Worm (Caenorhabditis elegans) whole organism, L2 larva: Measurements from ENCODE around the gene Y54F10AM.8.
A peak's percentile ranks its signal among the peaks of the same experiment; 100 is the strongest.

Experiments used
- C34F6.9 ChIP-seq: fragments of 150-350 bp; optimal IDR thresholded peaks from 2 replicates; lab custom pipeline; 2014; ENCODE audit warnings: missing biosample characterization, missing genetic modification characterization
- F13H6.1 ChIP-seq: sonication (generic microtip); optimal IDR thresholded peaks from 2 replicates; lab custom pipeline; 2016; ENCODE audit warnings: missing genetic modification characterization, missing compliant biosample characterization
- R02D3.7 ChIP-seq: fragments of 150-350 bp; optimal IDR thresholded peaks from 2 replicates; lab custom pipeline; 2014; ENCODE audit warnings: missing biosample characterization, missing genetic modification characterization
- Y55F3AM.14 ChIP-seq: fragments of 200-800 bp; sonication (Bioruptor generic); optimal IDR thresholded peaks from 2 replicates; lab custom pipeline; 2018; ENCODE audit warnings: mild to moderate bottlenecking, missing genetic modification characterization, missing compliant biosample characterization
- ZK546.5 ChIP-seq: sonication (generic microtip); optimal IDR thresholded peaks from 2 replicates; lab custom pipeline; 2017; ENCODE audit warnings: missing biosample characterization, missing genetic modification characterization
- alr-1 ChIP-seq: fragments of 150-350 bp; optimal IDR thresholded peaks from 2 replicates; lab custom pipeline; 2014; ENCODE audit warnings: missing biosample characterization, missing genetic modification characterization
- aly-2 ChIP-seq: fragments of 150-350 bp; optimal IDR thresholded peaks from 2 replicates; lab custom pipeline; 2014; ENCODE audit warnings: missing biosample characterization, missing genetic modification characterization
- ama-1 ChIP-seq: fragments of 150-350 bp; optimal IDR thresholded peaks from 2 replicates; lab custom pipeline; 2018; ENCODE audit warnings: inconsistent platforms
- blmp-1 ChIP-seq: sonication (generic microtip); optimal IDR thresholded peaks from 2 replicates; lab custom pipeline; 2017; ENCODE audit warnings: missing genetic modification characterization, mild to moderate bottlenecking, missing compliant biosample characterization, antibody characterized with exemption, moderate library complexity; ENCODE audit not compliant: insufficient read depth
- ceh-16 ChIP-seq: fragments of 150-350 bp; optimal IDR thresholded peaks from 2 replicates; lab custom pipeline; 2014; ENCODE audit warnings: missing biosample characterization, missing genetic modification characterization
- crh-2 ChIP-seq: sonication (generic microtip); optimal IDR thresholded peaks from 2 replicates; lab custom pipeline; 2017; ENCODE audit warnings: missing biosample characterization, missing genetic modification characterization
- dmd-4 ChIP-seq: sonication (generic microtip); optimal IDR thresholded peaks from 2 replicates; lab custom pipeline; 2017; ENCODE audit warnings: missing biosample characterization, missing genetic modification characterization
- egl-27 ChIP-seq: sonication (generic microtip); optimal IDR thresholded peaks from 3 replicates; lab custom pipeline; 2017; ENCODE audit warnings: missing biosample characterization, missing genetic modification reagents, missing genetic modification characterization
- elt-1 ChIP-seq: fragments of 150-350 bp; optimal IDR thresholded peaks from 2 replicates; lab custom pipeline; 2014; ENCODE audit warnings: missing biosample characterization, missing genetic modification characterization
- fos-1 ChIP-seq: fragments of 150-350 bp; optimal IDR thresholded peaks from 2 replicates; lab custom pipeline; 2014; ENCODE audit warnings: missing biosample characterization, missing genetic modification characterization
- gmeb-1 ChIP-seq: fragments of 150-350 bp; optimal IDR thresholded peaks from 2 replicates; lab custom pipeline; 2014; ENCODE audit warnings: missing biosample characterization, missing genetic modification characterization
- lin-13 ChIP-seq: fragments of 150-350 bp; optimal IDR thresholded peaks from 2 replicates; lab custom pipeline; 2014; ENCODE audit warnings: missing biosample characterization, missing genetic modification reagents, missing genetic modification characterization
- lin-39 ChIP-seq: fragments of 150-350 bp; optimal IDR thresholded peaks from 2 replicates; lab custom pipeline; 2014; ENCODE audit warnings: missing biosample characterization, missing genetic modification reagents, missing genetic modification characterization
- lsy-2 ChIP-seq, 2 experiments: fragments of 150-350 bp in 1 of 2; sonication (generic microtip) in 1 of 2; optimal IDR thresholded peaks; 2 replicates each; lab custom pipeline; 2014 to 2017; ENCODE audit warnings: missing biosample characterization in 2 of 2, missing genetic modification characterization in 2 of 2
- mbf-1 ChIP-seq: sonication (generic microtip); optimal IDR thresholded peaks from 2 replicates; lab custom pipeline; 2017; ENCODE audit warnings: missing biosample characterization, missing genetic modification characterization
- mdl-1 ChIP-seq, 2 experiments: fragments of 150-350 bp in 1 of 2; sonication (generic microtip) in 1 of 2; optimal IDR thresholded peaks; 2 replicates each; lab custom pipeline; 2017; ENCODE audit warnings: missing biosample characterization in 2 of 2, missing genetic modification characterization in 2 of 2
- nhr-10 ChIP-seq: sonication (generic microtip); optimal IDR thresholded peaks from 2 replicates; lab custom pipeline; 2017; ENCODE audit warnings: missing biosample characterization, missing genetic modification characterization
- nhr-11 ChIP-seq: fragments of 150-350 bp; optimal IDR thresholded peaks from 2 replicates; lab custom pipeline; 2014; ENCODE audit warnings: missing biosample characterization, missing genetic modification characterization
- nhr-12 ChIP-seq: fragments of 150-350 bp; optimal IDR thresholded peaks from 2 replicates; lab custom pipeline; 2014; ENCODE audit warnings: missing biosample characterization, missing genetic modification characterization
- nhr-21 ChIP-seq: fragments of 150-350 bp; optimal IDR thresholded peaks from 2 replicates; lab custom pipeline; 2014; ENCODE audit warnings: missing biosample characterization, missing genetic modification characterization
- nhr-23 ChIP-seq: fragments of 150-350 bp; optimal IDR thresholded peaks from 2 replicates; lab custom pipeline; 2014; ENCODE audit warnings: missing biosample characterization, missing genetic modification reagents, missing genetic modification characterization
- nhr-237 ChIP-seq: fragments of 150-350 bp; optimal IDR thresholded peaks from 2 replicates; lab custom pipeline; 2014; ENCODE audit warnings: missing biosample characterization, missing genetic modification characterization
- nhr-25 ChIP-seq: fragments of 150-350 bp; sonication (generic microtip); optimal IDR thresholded peaks from 3 replicates; lab custom pipeline; 2014; ENCODE audit warnings: missing biosample characterization, missing genetic modification characterization
- nhr-6 ChIP-seq: fragments of 150-350 bp; optimal IDR thresholded peaks from 2 replicates; lab custom pipeline; 2014; ENCODE audit warnings: missing biosample characterization, missing genetic modification characterization
- nhr-77 ChIP-seq: fragments of 150-350 bp; optimal IDR thresholded peaks from 2 replicates; lab custom pipeline; 2014; ENCODE audit warnings: missing biosample characterization, missing genetic modification characterization
- peb-1 ChIP-seq: fragments of 150-350 bp; optimal IDR thresholded peaks from 2 replicates; lab custom pipeline; 2014; ENCODE audit warnings: missing biosample characterization, missing genetic modification characterization
- sma-9 ChIP-seq, 2 experiments: fragments of 150-350 bp in 1 of 2; sonication (generic microtip) in 1 of 2; optimal IDR thresholded peaks; 2 replicates each; lab custom pipeline; 2014 to 2016; ENCODE audit warnings: missing genetic modification characterization in 2 of 2, mild to moderate bottlenecking in 1 of 2, missing biosample characterization in 1 of 2, missing compliant biosample characterization in 1 of 2, missing genetic modification reagents in 1 of 2, moderate library complexity in 1 of 2
- unc-39 ChIP-seq: fragments of 150-350 bp; optimal IDR thresholded peaks from 2 replicates; lab custom pipeline; 2014; ENCODE audit warnings: missing biosample characterization, missing genetic modification characterization
- unc-62 ChIP-seq: fragments of 150-350 bp; optimal IDR thresholded peaks from 2 replicates; lab custom pipeline; 2014; ENCODE audit warnings: missing biosample characterization, missing genetic modification reagents, missing genetic modification characterization
- zag-1 ChIP-seq: fragments of 150-350 bp; optimal IDR thresholded peaks from 2 replicates; lab custom pipeline; 2014; ENCODE audit warnings: missing biosample characterization, missing genetic modification characterization
- ztf-11 ChIP-seq: sonication (generic microtip); optimal IDR thresholded peaks from 2 replicates; lab custom pipeline; 2017; ENCODE audit warnings: missing biosample characterization, missing genetic modification characterization
- ztf-4 ChIP-seq: fragments of 150-350 bp; optimal IDR thresholded peaks from 2 replicates; lab custom pipeline; 2014; ENCODE audit warnings: missing biosample characterization, missing genetic modification characterization

The Y54F10AM.8 gene

DNA sequence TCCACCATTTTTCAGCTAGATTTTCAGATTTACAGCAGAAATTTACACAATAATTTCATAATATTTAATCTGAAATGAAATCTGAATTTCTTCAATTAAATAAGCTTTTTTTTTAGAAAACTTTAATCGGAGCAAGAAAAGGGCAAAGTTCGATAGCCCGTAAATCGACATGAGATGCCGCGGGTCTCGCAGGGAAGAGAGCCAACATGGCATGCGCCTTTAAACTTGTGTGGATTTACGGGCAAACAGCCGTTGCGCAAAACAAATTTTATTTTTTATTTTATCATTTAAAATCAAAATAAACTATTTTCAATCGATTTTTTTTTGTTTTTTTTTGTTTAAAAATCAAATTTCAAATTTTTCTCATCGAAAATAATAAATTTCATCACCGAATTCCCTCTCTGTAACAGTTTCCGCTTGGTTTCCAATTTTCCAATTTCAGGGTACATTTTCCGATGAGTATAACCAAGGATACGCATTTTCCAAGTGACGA is 20.9 kb upstream of the Y54F10AM.8 start, which contains the start of the genes Y54F10AM.15, rbc-2 and ndua-8 (continued):
- TF ChIP-seq nhr-11 (tag; lab: Kevin White, UChicago), result no peak
- no peak for TF ChIP-seq elt-1 (tag; lab: Kevin White, UChicago)
- no peak for TF ChIP-seq nhr-237
- TF ChIP-seq, all 48 proteins: peak for 30

DNA sequence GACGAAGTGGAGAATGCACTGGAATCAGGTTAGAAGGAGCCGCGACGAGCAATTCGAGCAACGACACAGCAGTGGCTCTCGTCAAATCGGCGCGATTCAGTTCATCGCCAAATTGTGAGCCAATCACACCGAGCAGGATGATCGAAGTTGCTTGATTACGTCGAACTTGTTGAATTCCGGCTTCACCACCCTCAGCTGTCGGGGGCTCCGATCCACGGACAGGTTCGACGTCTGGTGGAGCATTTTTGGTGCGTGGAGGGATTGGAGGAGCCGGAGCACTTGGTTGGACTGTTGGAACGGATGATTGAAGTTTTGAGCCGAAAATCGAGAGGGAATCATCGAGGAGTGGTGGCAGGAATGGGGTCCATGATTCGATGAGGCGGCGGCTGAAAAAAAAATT is 7.7 kb upstream of the Y54F10AM.8 start:
- no peak for TF ChIP-seq alr-1 (tag; lab: Kevin White, UChicago)
- no peak for TF ChIP-seq blmp-1 (tag; lab: Kevin White, UChicago)
- no peak for TF ChIP-seq F13H6.1 (tag; lab: Kevin White, UChicago)
- TF ChIP-seq mbf-1, result no peak
- TF ChIP-seq aly-2 (tag; lab: Kevin White, UChicago), result no peak
- no peak for TF ChIP-seq elt-1 (tag; lab: Kevin White, UChicago)
- no peak for TF ChIP-seq Y55F3AM.14
- no peak for TF ChIP-seq ceh-16 (tag; lab: Kevin White, UChicago)
- no peak for TF ChIP-seq crh-2 (tag; lab: Kevin White, UChicago)
- TF ChIP-seq lin-13 (GFP tag; lab: Kevin White, UChicago), result no peak

DNA sequence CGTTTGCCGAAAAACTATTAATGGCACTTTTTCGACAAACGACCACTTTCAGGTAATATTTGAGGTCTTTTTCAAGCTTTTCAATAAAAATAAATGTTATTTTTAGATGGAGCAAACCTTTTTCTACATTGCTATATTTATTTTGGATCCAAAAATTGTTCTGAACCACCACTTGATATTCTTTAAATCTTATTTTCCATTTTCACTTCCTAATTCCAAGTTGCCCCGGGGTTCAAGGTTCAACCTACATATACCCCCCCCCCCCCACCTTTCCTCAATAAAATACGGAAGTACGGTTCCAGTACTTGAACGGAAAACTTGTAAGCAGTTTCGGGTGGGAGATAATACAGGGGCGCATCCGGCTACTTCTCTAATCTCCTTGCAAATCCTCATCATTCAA is 746 bp upstream of the Y54F10AM.8 start, which contains the start of gene Y54F10AM.6:
Gene Y54F10AM.6, plus strand, starts transcription at position 301 of the 400 bp plus-strand sequence.
- no peak for TF ChIP-seq mdl-1 (tag; optimal IDR thresholded peaks at IDR 0.05; lab: Kevin White, UChicago)
- no peak for TF ChIP-seq sma-9 (GFP tag; optimal IDR thresholded peaks at IDR 0.05; lab: Kevin White, UChicago)
- TF ChIP-seq sma-9 (tag; optimal IDR thresholded peaks at IDR 0.05; lab: Kevin White, UChicago), result no peak
- no peak for TF ChIP-seq nhr-77 (tag; lab: Kevin White, UChicago)
- no peak for TF ChIP-seq ztf-11 (tag; lab: Kevin White, UChicago)
- no peak for TF ChIP-seq zag-1 (tag; lab: Kevin White, UChicago)
- TF ChIP-seq nhr-25 (tag; lab: Kevin White, UChicago), result no peak
- TF ChIP-seq lin-39 (tag; lab: Kevin White, UChicago), result no peak
- no peak for TF ChIP-seq nhr-6 (tag; lab: Kevin White, UChicago)
- TF ChIP-seq Y55F3AM.14, result no peak
- TF ChIP-seq gmeb-1 (tag; lab: Kevin White, UChicago), result no peak
- TF ChIP-seq, all 48 proteins: peak for 0

DNA sequence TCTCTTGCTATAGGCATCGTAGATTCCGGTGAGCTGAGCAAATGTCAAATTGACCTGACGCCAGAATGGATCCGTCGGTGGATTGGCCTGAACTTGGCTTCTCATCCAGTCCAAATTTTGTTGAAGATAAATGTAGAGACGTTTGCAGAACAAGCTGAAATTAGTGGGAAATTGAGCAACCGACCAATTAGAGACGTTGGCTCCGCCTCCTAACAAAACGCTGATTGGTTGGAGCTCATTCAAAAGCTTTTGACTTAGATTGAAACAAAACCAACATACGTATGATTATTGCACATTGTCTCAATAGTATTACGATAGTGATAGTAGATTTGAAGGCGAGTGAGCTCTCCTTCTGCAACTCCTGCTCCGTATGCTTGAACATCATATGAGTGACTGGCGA is 1.3 kb downstream of the Y54F10AM.8 start:
- TF ChIP-seq nhr-237, result no peak
- no peak for TF ChIP-seq nhr-11 (tag; lab: Kevin White, UChicago)
- TF ChIP-seq dmd-4 (tag; lab: Kevin White, UChicago), result no peak
- no peak for TF ChIP-seq F13H6.1 (tag; lab: Kevin White, UChicago)
- no peak for TF ChIP-seq ceh-16 (tag; lab: Kevin White, UChicago)
- no peak for TF ChIP-seq elt-1 (tag; lab: Kevin White, UChicago)
- TF ChIP-seq ztf-11 (tag; lab: Kevin White, UChicago), result no peak
- TF ChIP-seq aly-2 (tag; lab: Kevin White, UChicago), result no peak
- TF ChIP-seq nhr-6 (tag; lab: Kevin White, UChicago), result no peak
- TF ChIP-seq sma-9 (GFP tag; optimal IDR thresholded peaks at IDR 0.05; lab: Kevin White, UChicago), result no peak
- TF ChIP-seq sma-9 (tag; optimal IDR thresholded peaks at IDR 0.05; lab: Kevin White, UChicago), result no peak
- no peak for TF ChIP-seq nhr-77 (tag; lab: Kevin White, UChicago)
- TF ChIP-seq Y55F3AM.14, result no peak

DNA sequence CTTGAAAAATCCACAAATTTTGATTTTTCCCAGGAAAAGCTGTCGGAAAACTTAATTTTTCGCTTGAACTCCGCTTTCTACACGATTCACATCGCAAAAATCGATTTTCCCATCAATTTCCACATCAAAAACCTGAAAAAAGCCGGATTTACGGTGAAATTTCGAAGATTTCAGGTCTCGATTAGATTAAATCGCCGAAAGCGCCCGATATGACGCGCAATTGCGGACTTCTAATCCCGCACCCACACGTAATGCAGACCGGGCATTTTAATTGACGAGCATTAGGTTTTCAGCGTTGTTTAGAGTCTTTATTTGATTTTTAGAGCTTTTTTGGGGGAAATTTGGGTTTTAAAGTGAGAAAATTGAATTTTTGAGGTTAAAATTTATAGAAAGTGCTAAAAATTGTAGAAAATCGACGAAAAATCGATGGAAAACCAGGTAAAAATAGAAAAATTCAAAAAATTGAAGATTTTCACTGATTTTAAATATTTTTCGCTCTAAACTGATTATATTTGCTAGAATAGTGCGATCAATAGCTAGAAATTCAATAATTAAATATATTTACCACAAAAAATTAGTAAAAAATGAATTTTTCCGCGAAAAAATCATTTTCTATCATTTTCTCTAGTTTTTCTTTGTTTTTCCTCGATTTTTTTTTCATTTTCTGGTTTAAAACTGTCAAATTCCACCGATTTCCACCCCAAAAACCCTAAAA is 20.6 kb downstream of the Y54F10AM.8 start, which contains the start of gene Y54F10AL.1:
Gene Y54F10AL.1, plus strand, starts transcription at position 665 of the 715 bp plus-strand sequence.
- TF ChIP-seq fos-1 (tag; lab: Kevin White, UChicago) (no peak), nhr-21 (no peak), ZK546.5 (tag; lab: Kevin White, UChicago) (no peak), R02D3.7 (tag; lab: Kevin White, UChicago) (no peak), peb-1 (tag; lab: Kevin White, UChicago) (no peak), crh-2 (tag; lab: Kevin White, UChicago) (peak; percentile 58), nhr-10 (tag; lab: Kevin White, UChicago) (no peak), aly-2 (tag; lab: Kevin White, UChicago) (no peak), C34F6.9 (tag; lab: Kevin White, UChicago) (peak; percentile 25), lin-39 (tag; lab: Kevin White, UChicago) (no peak), dmd-4 (tag; lab: Kevin White, UChicago) (no peak), nhr-237 (no peak), zag-1 (tag; lab: Kevin White, UChicago) (no peak), ama-1 (lab: Kevin White, UChicago) (peak; percentile 3), lsy-2 (tag; optimal IDR thresholded peaks at IDR 0.05; lab: Kevin White, UChicago) (peak; percentile 19 to 58), ztf-4 (tag; lab: Kevin White, UChicago) (no peak), ceh-16 (tag; lab: Kevin White, UChicago) (no peak), nhr-25 (tag; lab: Kevin White, UChicago) (peak; percentile 3), unc-62 (GFP tag; lab: Kevin White, UChicago) (no peak), ztf-11 (tag; lab: Kevin White, UChicago) (no peak), mbf-1 (no peak), alr-1 (tag; lab: Kevin White, UChicago) (no peak), nhr-23 (tag; lab: Kevin White, UChicago) (no peak), sma-9 (GFP tag; optimal IDR thresholded peaks at IDR 0.05; lab: Kevin White, UChicago) (no peak), sma-9 (tag; optimal IDR thresholded peaks at IDR 0.05; lab: Kevin White, UChicago) (no peak), unc-39 (no peak), egl-27 (no peak), nhr-12 (tag; lab: Kevin White, UChicago) (no peak), nhr-77 (tag; lab: Kevin White, UChicago) (no peak), elt-1 (tag; lab: Kevin White, UChicago) (no peak), Y55F3AM.14 (no peak), mdl-1 (tag; optimal IDR thresholded peaks at IDR 0.05; lab: Kevin White, UChicago) (no peak), nhr-11 (tag; lab: Kevin White, UChicago) (no peak), nhr-6 (tag; lab: Kevin White, UChicago) (no peak)
